Worm (Caenorhabditis elegans) whole organism, L3 larva: ENCODE measurements around the gene F57B7.2.

ENCODE experiments used
- ama-1 ChIP-seq: fragments of 150-350 bp; optimal IDR thresholded peaks from 2 replicates; lab custom pipeline; 2018
- ceh-28 ChIP-seq: fragments of 150-350 bp; optimal IDR thresholded peaks from 2 replicates; lab custom pipeline; 2014; ENCODE audit warnings: missing biosample characterization, missing genetic modification reagents, missing genetic modification characterization
- ceh-82 ChIP-seq: fragments of 150-350 bp; optimal IDR thresholded peaks from 2 replicates; lab custom pipeline; 2014; ENCODE audit warnings: missing biosample characterization, missing genetic modification characterization
- egl-27 ChIP-seq: sonication (generic microtip); optimal IDR thresholded peaks from 4 replicates; lab custom pipeline; 2017; ENCODE audit warnings: missing biosample characterization, missing genetic modification reagents, missing genetic modification characterization
- elt-1 ChIP-seq: fragments of 150-350 bp; optimal IDR thresholded peaks from 2 replicates; lab custom pipeline; 2014; ENCODE audit warnings: missing biosample characterization, missing genetic modification characterization
- elt-3 ChIP-seq, 3 experiments: fragments of 150-350 bp in 1 of 3; sonication (generic microtip) in 2 of 3; optimal IDR thresholded peaks; 2 replicates in 2 of 3; 4 replicates in 1 of 3; lab custom pipeline; 2014 to 2017; ENCODE audit warnings: missing biosample characterization in 3 of 3, missing genetic modification characterization in 3 of 3
- jun-1 ChIP-seq: fragments of 150-350 bp; optimal IDR thresholded peaks from 2 replicates; lab custom pipeline; 2014; ENCODE audit warnings: missing biosample characterization, missing genetic modification reagents, missing genetic modification characterization
- lin-15B ChIP-seq: fragments of 150-350 bp; optimal IDR thresholded peaks from 2 replicates; lab custom pipeline; 2014; ENCODE audit warnings: missing biosample characterization, missing genetic modification characterization
- nhr-11 ChIP-seq: fragments of 150-350 bp; optimal IDR thresholded peaks from 2 replicates; lab custom pipeline; 2014; ENCODE audit warnings: missing biosample characterization, missing genetic modification characterization
- pha-4 ChIP-seq: fragments of 150-350 bp; optimal IDR thresholded peaks from 2 replicates; lab custom pipeline; 2014; ENCODE audit warnings: missing biosample characterization, missing genetic modification reagents, missing genetic modification characterization
- skn-1 ChIP-seq: fragments of 150-350 bp; optimal IDR thresholded peaks from 2 replicates; lab custom pipeline; 2014; ENCODE audit warnings: missing biosample characterization, missing genetic modification characterization
- snpc-4 ChIP-seq: fragments of 150-350 bp; optimal IDR thresholded peaks from 2 replicates; lab custom pipeline; 2014; ENCODE audit warnings: missing biosample characterization, missing genetic modification characterization
- unc-39 ChIP-seq: sonication (generic microtip); optimal IDR thresholded peaks from 4 replicates; lab custom pipeline; 2017; ENCODE audit warnings: missing biosample characterization, missing genetic modification characterization
- ztf-4 ChIP-seq: fragments of 150-350 bp; optimal IDR thresholded peaks from 2 replicates; lab custom pipeline; 2014; ENCODE audit warnings: missing biosample characterization, missing genetic modification characterization

DNA sequence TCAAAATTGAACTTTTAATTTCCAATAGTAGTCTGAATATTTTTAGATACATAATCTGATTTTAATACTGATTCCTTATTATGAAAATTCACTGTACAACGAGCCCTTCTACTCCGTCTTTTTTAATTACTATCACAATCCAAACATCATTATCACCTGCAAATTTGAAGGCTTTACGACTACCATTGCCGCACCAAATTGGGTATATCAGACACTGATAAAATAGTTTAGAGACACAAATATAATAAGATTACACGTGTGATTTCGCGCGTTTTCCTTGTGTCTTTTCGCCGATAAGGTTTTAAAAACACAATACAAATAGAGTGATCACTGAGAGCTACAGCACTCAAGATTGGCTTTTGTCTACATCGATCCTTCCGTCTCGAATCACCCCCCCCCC, 40.3 kb downstream of the F57B7.2 start:
- TF ChIP-seq lin-15B (tag; lab: Kevin White, UChicago) (no peak), pha-4 (tag; lab: Kevin White, UChicago) (no peak), ceh-28 (tag; lab: Kevin White, UChicago) (no peak), jun-1 (tag; lab: Kevin White, UChicago) (no peak), unc-39 (tag; lab: Kevin White, UChicago) (no peak), ama-1 (lab: Kevin White, UChicago) (no peak), ceh-82 (tag; lab: Kevin White, UChicago) (no peak), elt-3 (tag; optimal IDR thresholded peaks at IDR 0.05; lab: Kevin White, UChicago) (no peak), nhr-11 (tag; lab: Kevin White, UChicago) (no peak), skn-1 (tag; lab: Kevin White, UChicago) (no peak), elt-1 (tag; lab: Kevin White, UChicago) (no peak), snpc-4 (tag; lab: Kevin White, UChicago) (no peak), ztf-4 (tag; lab: Kevin White, UChicago) (no peak), egl-27 (tag; lab: Kevin White, UChicago) (no peak)
